Worm (Caenorhabditis elegans): ENCODE results near the gene oig-4.

DNA sequence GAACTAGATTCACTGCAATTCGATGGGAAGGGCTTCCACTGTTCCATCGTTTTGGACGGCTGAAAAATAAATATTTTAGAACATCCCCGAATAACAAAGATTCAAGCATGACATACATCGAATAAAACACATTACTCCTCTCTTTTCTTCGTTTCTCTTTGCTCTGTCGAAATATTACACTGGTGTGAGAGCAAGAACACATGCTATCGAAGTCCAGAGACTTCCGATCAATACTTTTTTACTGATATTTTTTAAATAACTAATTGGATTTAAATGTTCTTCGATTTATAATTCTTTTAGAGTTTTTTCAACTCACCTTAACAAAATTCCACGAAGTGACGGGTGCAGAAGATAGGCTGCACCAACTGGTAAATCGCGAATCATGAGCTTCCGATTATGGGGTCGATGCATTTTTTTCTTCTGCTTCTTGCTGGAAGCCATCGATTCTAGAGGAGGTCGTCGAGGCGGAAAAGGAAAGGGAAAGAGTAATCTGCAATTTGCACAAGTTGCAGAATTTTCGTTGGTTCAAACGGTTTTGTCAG, at the start of gene oig-4, which contains the start of gene R07G3.7:
- TF ChIP-seq lsy-2 (tag; optimal IDR thresholded peaks at IDR 0.05) (no peak), blmp-1 (tag; optimal IDR thresholded peaks at IDR 0.05) (no peak), unc-62 (GFP tag; optimal IDR thresholded peaks at IDR 0.05) (no peak), unc-39 (tag; optimal IDR thresholded peaks at IDR 0.05) (no peak), nhr-76 (tag; optimal IDR thresholded peaks at IDR 0.05) (no peak), elt-3 (tag; optimal IDR thresholded peaks at IDR 0.05) (no peak), lin-13 (tag; optimal IDR thresholded peaks at IDR 0.05) (no peak), cnd-1 (tag; optimal IDR thresholded peaks at IDR 0.05) (no peak), bed-3 (GFP tag; optimal IDR thresholded peaks at IDR 0.05) (no peak), nhr-28 (tag; optimal IDR thresholded peaks at IDR 0.05) (no peak), ztf-11 (tag; optimal IDR thresholded peaks at IDR 0.05) (no peak), ceh-43 (GFP tag; optimal IDR thresholded peaks at IDR 0.05) (no peak), ces-1 (GFP tag; optimal IDR thresholded peaks at IDR 0.05) (no peak), pha-4 (tag; optimal IDR thresholded peaks at IDR 0.05) (no peak)
